Fruit fly (Drosophila melanogaster): ENCODE results near the gene raskol.

Gene raskol

DNA sequence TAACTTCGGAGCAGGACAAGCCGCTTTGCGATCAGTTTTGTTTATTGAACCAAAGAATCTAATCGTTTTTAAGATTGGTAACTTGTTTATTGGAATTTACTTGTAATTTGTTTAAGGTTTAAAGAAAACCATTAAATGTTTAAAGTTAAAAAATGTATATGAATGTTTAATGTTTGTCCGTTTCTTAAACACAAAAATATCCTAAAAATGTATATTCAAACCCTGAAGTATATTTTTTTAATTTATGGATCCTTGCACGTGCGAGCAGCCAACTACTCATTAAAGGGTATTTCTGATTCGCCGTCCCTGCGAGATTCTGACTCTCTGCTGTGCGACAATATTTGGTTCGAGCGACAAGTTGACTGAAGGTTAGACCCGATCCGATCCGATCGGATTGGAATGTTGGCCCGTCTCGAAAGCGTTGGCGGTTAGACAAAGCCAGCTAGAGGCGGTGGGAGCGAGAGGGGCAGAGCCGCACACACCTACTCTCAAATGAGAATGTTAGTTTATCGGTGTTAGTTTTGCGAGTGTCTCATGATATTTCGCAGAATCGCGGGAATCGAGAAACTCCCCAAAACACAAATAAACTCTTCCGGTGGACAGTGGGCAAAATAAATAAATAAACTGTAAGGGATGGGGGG, 11.0 kb upstream of the raskol start (continued):
- TF ChIP-seq CG17568 (GFP tag; optimal IDR thresholded peaks at IDR 0.05) (peak; percentile 83), CG4854 (GFP tag; optimal IDR thresholded peaks at IDR 0.05) (peak; percentile 85), CG2875 (GFP tag; optimal IDR thresholded peaks at IDR 0.05) (peak; percentile 69), CG4328 (GFP tag; optimal IDR thresholded peaks at IDR 0.05) (peak; percentile 85), cad (GFP tag; optimal IDR thresholded peaks at IDR 0.05) (no peak), CG17829 (tag; optimal IDR thresholded peaks at IDR 0.05) (peak; percentile 86), D19B (GFP tag; optimal IDR thresholded peaks at IDR 0.05) (peak; percentile 81), Six4 (GFP tag; optimal IDR thresholded peaks at IDR 0.05) (peak; percentile 78), wek (GFP tag; optimal IDR thresholded peaks at IDR 0.05) (no peak), Bdp1 (GFP tag; optimal IDR thresholded peaks at IDR 0.05) (peak; percentile 64), pfk (GFP tag; optimal IDR thresholded peaks at IDR 0.05) (no peak), pita (GFP tag; optimal IDR thresholded peaks at IDR 0.05) (no peak), CG7357 (GFP tag; IDR thresholded peaks at IDR 0.05) (peak; percentile 72), CG8478 (optimal IDR thresholded peaks at IDR 0.05) (no peak), CG8281 (tag; optimal IDR thresholded peaks at IDR 0.05) (peak; percentile 67), nau (GFP tag; optimal IDR thresholded peaks at IDR 0.05) (peak; percentile 83), mld (GFP tag; IDR thresholded peaks at IDR 0.05; ENCODE audit: partially characterized antibody) (no peak), croc (GFP tag; conservative IDR thresholded peaks at IDR 0.05) (peak; percentile 62), rib (GFP tag; IDR thresholded peaks at IDR 0.05) (no peak), CG13287 (GFP tag; IDR thresholded peaks at IDR 0.05; ENCODE audit: partially characterized antibody) (no peak), CG10366 (GFP tag; IDR thresholded peaks at IDR 0.05) (peak; percentile 65), CG16863 (GFP tag; optimal IDR thresholded peaks at IDR 0.05) (peak; percentile 75), CG4730 (GFP tag; IDR thresholded peaks at IDR 0.05) (peak; percentile 72), z (GFP tag; IDR thresholded peaks at IDR 0.05) (0 out of 3 replicates have a peak, but pooled peaks have one; percentile 16), CG2202 (tag; optimal IDR thresholded peaks at IDR 0.05) (peak; percentile 34), Gug (GFP tag; IDR thresholded peaks at IDR 0.05) (peak; percentile 51; the same call in 1 of the 4 replicates), caup (GFP tag; optimal IDR thresholded peaks at IDR 0.05; ENCODE audit: severe bottlenecking) (peak; percentile 84), Neu2 (GFP tag; optimal IDR thresholded peaks at IDR 0.05; ENCODE audit: borderline replicate concordance) (peak; percentile 14), lab (GFP tag; optimal IDR thresholded peaks at IDR 0.05) (peak; percentile 85), Antp (GFP tag; optimal IDR thresholded peaks at IDR 0.05) (peak; percentile 65), Dip3 (GFP tag; optimal IDR thresholded peaks at IDR 0.05) (peak; percentile 84), knrl (GFP tag; IDR thresholded peaks at IDR 0.05; ENCODE audit: partially characterized antibody) (no peak), unc-4 (GFP tag; IDR thresholded peaks at IDR 0.05; ENCODE audit: partially characterized antibody) (no peak), gro (GFP tag; optimal IDR thresholded peaks at IDR 0.05) (peak; percentile 83), CG12071 (GFP tag; optimal IDR thresholded peaks at IDR 0.05) (peak; percentile 57), cas (GFP tag; IDR thresholded peaks at IDR 0.05) (no peak), pum (GFP tag; optimal IDR thresholded peaks at IDR 0.05) (peak; percentile 78), Ets65A (GFP tag) (peak; percentile 98), ash1 (GFP tag; optimal IDR thresholded peaks at IDR 0.05) (no peak), CG15601 (tag; optimal IDR thresholded peaks at IDR 0.05) (peak; percentile 83), Hr78 (GFP tag; optimal IDR thresholded peaks at IDR 0.05) (peak in 1 of 2 experiments; percentile 70), CG14050 (GFP tag; IDR thresholded peaks at IDR 0.05) (peak; percentile 69), CG7987 (GFP tag; optimal IDR thresholded peaks at IDR 0.05) (peak; percentile 24), mirr (GFP tag; optimal IDR thresholded peaks at IDR 0.05) (peak; percentile 48), bigmax (GFP tag; optimal IDR thresholded peaks at IDR 0.05) (no peak), CG8359 (GFP tag; optimal IDR thresholded peaks at IDR 0.05; ENCODE audit: borderline replicate concordance) (peak; percentile 46), CG33557 (GFP tag; optimal IDR thresholded peaks at IDR 0.05) (peak; percentile 77), eve (GFP tag; optimal IDR thresholded peaks at IDR 0.05) (peak in 1 of 2 experiments; percentile 95), CG8089 (GFP tag; optimal IDR thresholded peaks at IDR 0.05) (peak; percentile 59)
